Comparison of ENCODE assay signal across 5 fruit fly cellular contexts in the genomic region with DNA sequence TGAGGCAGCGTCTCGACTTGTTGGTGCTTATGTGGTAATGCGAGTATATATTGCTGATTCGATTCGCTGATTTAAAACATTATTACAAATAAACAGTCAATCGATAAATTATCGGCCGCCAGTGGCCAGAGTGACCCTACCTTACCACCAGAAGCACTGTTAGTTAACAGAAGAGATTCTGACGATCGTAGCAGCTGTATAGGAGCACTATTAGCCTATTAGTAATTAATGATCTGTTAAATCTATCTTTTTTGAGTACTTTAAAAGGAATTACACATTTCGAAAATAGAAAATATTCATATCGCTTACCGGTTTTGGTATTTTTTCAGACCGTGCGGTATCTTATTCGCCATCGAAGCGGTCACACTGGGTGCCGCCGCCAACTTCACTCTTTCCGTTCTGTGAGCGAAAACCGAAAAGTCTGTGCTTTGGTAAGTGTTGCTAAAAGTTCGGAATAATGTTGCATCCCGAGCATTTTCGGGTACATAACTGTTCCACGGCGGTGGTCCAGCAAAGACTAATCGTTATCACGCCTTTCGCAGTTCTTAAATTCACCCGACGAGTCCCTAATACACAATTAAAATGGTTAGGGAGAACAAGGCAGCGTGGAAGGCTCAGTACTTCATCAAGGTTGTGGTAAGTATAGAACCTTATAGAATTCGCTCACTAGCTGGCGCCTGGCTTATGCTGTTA.
TF ChIP-seq lines count a peak whose summit lies in the region.

A gene (minus strand): TSS at position 51 of the 693 bp plus-strand sequence.
A gene (plus strand): TSS at position 162 of the 693 bp plus-strand sequence.

- peak; percentile 68 for TF ChIP-seq CTCF in whole organism, embryonic (GFP tag; optimal IDR thresholded peaks at IDR 0.05; lab: Kevin White, UChicago)

TF ChIP-seq in whole organism, adult, 20 proteins besides CTCF, POLR2A, EP300 and RAD21 (continues in another document):
- TF ChIP-seq CG33017 (tag; optimal IDR thresholded peaks at IDR 0.05; lab: Kevin White, UChicago): peak; percentile 76
- TF ChIP-seq CG1620 (GFP tag; optimal IDR thresholded peaks at IDR 0.05; lab: Kevin White, UChicago): peak; percentile 90
- TF ChIP-seq ovo (GFP tag; optimal IDR thresholded peaks at IDR 0.05; lab: Kevin White, UChicago): peak; percentile 89
- peak; percentile 93 for TF ChIP-seq Crg-1 (GFP tag; optimal IDR thresholded peaks at IDR 0.05; lab: Kevin White, UChicago)
- no peak for TF ChIP-seq cnc (optimal IDR thresholded peaks at IDR 0.05; lab: Kevin White, UChicago)
- TF ChIP-seq Mnt (GFP tag; optimal IDR thresholded peaks at IDR 0.05; lab: Kevin White, UChicago): peak; percentile 92
- TF ChIP-seq CG11617 (GFP tag; optimal IDR thresholded peaks at IDR 0.05; lab: Kevin White, UChicago): peak; percentile 92
- TF ChIP-seq Clk (GFP tag; optimal IDR thresholded peaks at IDR 0.05; lab: Kevin White, UChicago): peak; percentile 73
- TF ChIP-seq Hr96 (GFP tag; optimal IDR thresholded peaks at IDR 0.05; lab: Kevin White, UChicago): peak; percentile 92
- TF ChIP-seq CG7045 (GFP tag; optimal IDR thresholded peaks at IDR 0.05; lab: Kevin White, UChicago): peak; percentile 93
- TF ChIP-seq CG7101 (tag; optimal IDR thresholded peaks at IDR 0.05; lab: Kevin White, UChicago): peak; percentile 91
- peak; percentile 87 for TF ChIP-seq CG12768 (GFP tag; optimal IDR thresholded peaks at IDR 0.05; lab: Kevin White, UChicago)
- peak; percentile 75 for TF ChIP-seq tj (GFP tag; optimal IDR thresholded peaks at IDR 0.05; lab: Kevin White, UChicago)
- TF ChIP-seq cic (GFP tag; optimal IDR thresholded peaks at IDR 0.05; lab: Kevin White, UChicago): peak; percentile 59
- peak; percentile 74 for TF ChIP-seq CG14711 (tag; optimal IDR thresholded peaks at IDR 0.05; lab: Kevin White, UChicago)
- TF ChIP-seq pad (GFP tag; optimal IDR thresholded peaks at IDR 0.05; lab: Kevin White, UChicago): peak; percentile 81

TF ChIP-seq in whole organism, embryonic, 481 proteins besides CTCF, POLR2A, EP300 and RAD21 (continues in another document):
- peak; percentile 71 for TF ChIP-seq Hr3 (GFP tag; optimal IDR thresholded peaks at IDR 0.05; lab: Kevin White, UChicago)
- TF ChIP-seq amos (GFP tag; IDR thresholded peaks at IDR 0.05; lab: Robert Waterston, UW; ENCODE audit: partially characterized antibody): peak; percentile 42; the same call in 1 of the 2 replicates
- TF ChIP-seq Drgx (GFP tag; IDR thresholded peaks at IDR 0.05; lab: Robert Waterston, UW): 0 out of 2 replicates have a peak, but pooled peaks have one; percentile 19
- TF ChIP-seq CG17829 (tag; optimal IDR thresholded peaks at IDR 0.05; lab: Kevin White, UChicago): peak; percentile 87
- TF ChIP-seq CG17361 (GFP tag; IDR thresholded peaks at IDR 0.05; lab: Robert Waterston, UW): peak; percentile 92
- peak; percentile 81 for TF ChIP-seq twi (tag; optimal IDR thresholded peaks at IDR 0.05; lab: Kevin White, UChicago)
- TF ChIP-seq sna (GFP tag; IDR thresholded peaks at IDR 0.05; lab: Robert Waterston, UW; ENCODE audit: partially characterized antibody): peak; percentile 65; the same call in 1 of the 2 replicates
- TF ChIP-seq Rx (GFP tag; IDR thresholded peaks at IDR 0.05; lab: Robert Waterston, UW): peak; percentile 87
- TF ChIP-seq lmd (GFP tag; IDR thresholded peaks at IDR 0.05; lab: Robert Waterston, UW): peak; percentile 70
- peak; percentile 71 for TF ChIP-seq tup (GFP tag; optimal IDR thresholded peaks at IDR 0.05; lab: Kevin White, UChicago)
- peak; percentile 66 for TF ChIP-seq CG16813 (GFP tag; IDR thresholded peaks at IDR 0.05; lab: Robert Waterston, UW; ENCODE audit: partially characterized antibody)
- TF ChIP-seq Nf-YC (tag; optimal IDR thresholded peaks at IDR 0.05; lab: Kevin White, UChicago): peak; percentile 77
- peak in 1 of 3 experiments; percentile 73 for TF ChIP-seq lola (GFP tag; optimal IDR thresholded peaks at IDR 0.05; lab: Kevin White, UChicago)
- peak; percentile 69 for TF ChIP-seq MBD-R2 (GFP tag; IDR thresholded peaks at IDR 0.05; lab: Robert Waterston, UW)
- TF ChIP-seq chif (GFP tag; optimal IDR thresholded peaks at IDR 0.05; lab: Kevin White, UChicago): peak; percentile 76 to 91

TF ChIP-seq in whole organism, prepupa, 60 proteins besides CTCF, POLR2A, EP300 and RAD21 (continues in another document):
- TF ChIP-seq Sox102F (GFP tag; optimal IDR thresholded peaks at IDR 0.05; lab: Kevin White, UChicago): peak; percentile 86
- peak; percentile 85 for TF ChIP-seq CG31627 (GFP tag; optimal IDR thresholded peaks at IDR 0.05; lab: Kevin White, UChicago)
- TF ChIP-seq acj6 (GFP tag; optimal IDR thresholded peaks at IDR 0.05; lab: Kevin White, UChicago): peak; percentile 77
- no peak for TF ChIP-seq CG4318 (GFP tag; optimal IDR thresholded peaks at IDR 0.05; lab: Kevin White, UChicago)
- peak; percentile 54 for TF ChIP-seq dsx (GFP tag; optimal IDR thresholded peaks at IDR 0.05; lab: Kevin White, UChicago; ENCODE audit: poor library complexity, severe bottlenecking)
- TF ChIP-seq CG15336 (GFP tag; IDR thresholded peaks at IDR 0.05; lab: Robert Waterston, UW): peak; percentile 38; the same call in 1 of the 2 replicates
- peak; percentile 43 for TF ChIP-seq Ets96B (tag; optimal IDR thresholded peaks at IDR 0.05; lab: Kevin White, UChicago)
- peak; percentile 72 for TF ChIP-seq CG6808 (GFP tag; optimal IDR thresholded peaks at IDR 0.05; lab: Kevin White, UChicago)
- peak; percentile 88 for TF ChIP-seq cyc (GFP tag; optimal IDR thresholded peaks at IDR 0.05; lab: Kevin White, UChicago)
- peak; percentile 81 for TF ChIP-seq Sox14 (GFP tag; optimal IDR thresholded peaks at IDR 0.05; lab: Kevin White, UChicago)
- peak; percentile 77 for TF ChIP-seq CG16779 (tag; optimal IDR thresholded peaks at IDR 0.05; lab: Kevin White, UChicago)
- TF ChIP-seq Gug (GFP tag; IDR thresholded peaks at IDR 0.05; lab: Robert Waterston, UW): no peak
- TF ChIP-seq Eip78C (GFP tag; lab: Kevin White, UChicago): peak; percentile 95
- peak; percentile 73 for TF ChIP-seq CG8632 (GFP tag; optimal IDR thresholded peaks at IDR 0.05; lab: Kevin White, UChicago)
- TF ChIP-seq pdm3 (GFP tag; optimal IDR thresholded peaks at IDR 0.05; lab: Kevin White, UChicago): peak; percentile 85
- peak; percentile 86 for TF ChIP-seq Hr39 (GFP tag; optimal IDR thresholded peaks at IDR 0.05; lab: Kevin White, UChicago)
- TF ChIP-seq Eip93F (GFP tag; optimal IDR thresholded peaks at IDR 0.05; lab: Kevin White, UChicago): no peak

TF ChIP-seq in whole organism, pupa, 21 proteins besides CTCF, POLR2A, EP300 and RAD21 (continues in another document):
- TF ChIP-seq CG15710 (tag; optimal IDR thresholded peaks at IDR 0.05; lab: Kevin White, UChicago) (peak; percentile 71), CG8301 (tag; optimal IDR thresholded peaks at IDR 0.05; lab: Kevin White, UChicago) (peak; percentile 35), CG32121 (GFP tag; IDR thresholded peaks at IDR 0.05; lab: Robert Waterston, UW) (peak; percentile 35; the same call in 1 of the 2 replicates), Pif1B (GFP tag; optimal IDR thresholded peaks at IDR 0.05; lab: Kevin White, UChicago) (peak; percentile 70), CG9948 (tag; optimal IDR thresholded peaks at IDR 0.05; lab: Kevin White, UChicago) (peak; percentile 27), CG4496 (GFP tag; IDR thresholded peaks at IDR 0.05; lab: Robert Waterston, UW) (peak; percentile 89), CG34367 (tag; optimal IDR thresholded peaks at IDR 0.05; lab: Kevin White, UChicago) (peak; percentile 79), CG10348 (GFP tag; IDR thresholded peaks at IDR 0.05; lab: Robert Waterston, UW) (no peak), CG17806 (tag; optimal IDR thresholded peaks at IDR 0.05; lab: Kevin White, UChicago) (peak; percentile 41), rn (GFP tag; IDR thresholded peaks at IDR 0.05; lab: Robert Waterston, UW) (peak; percentile 60), Snoo (tag; optimal IDR thresholded peaks at IDR 0.05; lab: Kevin White, UChicago) (peak; percentile 94), D1 (tag; optimal IDR thresholded peaks at IDR 0.05; lab: Kevin White, UChicago) (no peak), fd96Ca (GFP tag; IDR thresholded peaks at IDR 0.05; lab: Robert Waterston, UW) (0 out of 3 replicates have a peak, but pooled peaks have one; percentile 35), CG8159 (tag; optimal IDR thresholded peaks at IDR 0.05; lab: Kevin White, UChicago) (peak; percentile 54), gl (tag; optimal IDR thresholded peaks at IDR 0.05; lab: Kevin White, UChicago) (peak; percentile 69), CG13204 (GFP tag; optimal IDR thresholded peaks at IDR 0.05; lab: Kevin White, UChicago) (peak; percentile 63), Ets98B (GFP tag; IDR thresholded peaks at IDR 0.05; lab: Robert Waterston, UW) (peak; percentile 49), CG12605 (GFP tag; IDR thresholded peaks at IDR 0.05; lab: Robert Waterston, UW) (no peak)

TF ChIP-seq in whole organism, wandering third instar larva, 38 proteins besides CTCF, POLR2A, EP300 and RAD21 (continues in another document):
- TF ChIP-seq Abd-B (GFP tag; optimal IDR thresholded peaks at IDR 0.05; lab: Kevin White, UChicago) (no peak), woc (GFP tag; optimal IDR thresholded peaks at IDR 0.05; lab: Kevin White, UChicago) (peak; percentile 38), lola (GFP tag; optimal IDR thresholded peaks at IDR 0.05; lab: Kevin White, UChicago) (no peak), pan (optimal IDR thresholded peaks at IDR 0.05; lab: Kevin White, UChicago) (no peak), jim (GFP tag; optimal IDR thresholded peaks at IDR 0.05; lab: Kevin White, UChicago) (no peak), Jra (GFP tag; optimal IDR thresholded peaks at IDR 0.05; lab: Kevin White, UChicago) (peak; percentile 73), dl (GFP tag; optimal IDR thresholded peaks at IDR 0.05; lab: Kevin White, UChicago; ENCODE audit: insufficient read depth in 1 of 2, partially characterized antibody in 2 of 2) (no peak), Dif (GFP tag; optimal IDR thresholded peaks at IDR 0.05; lab: Kevin White, UChicago; ENCODE audit: partially characterized antibody) (no peak), HLH106 (tag; optimal IDR thresholded peaks at IDR 0.05; lab: Kevin White, UChicago) (peak; percentile 83), CG32264 (GFP tag; optimal IDR thresholded peaks at IDR 0.05; lab: Kevin White, UChicago) (peak; percentile 80), Dfd (GFP tag; optimal IDR thresholded peaks at IDR 0.05; lab: Kevin White, UChicago) (no peak), fru (GFP tag; optimal IDR thresholded peaks at IDR 0.05; lab: Kevin White, UChicago) (peak; percentile 87), usp (GFP tag; optimal IDR thresholded peaks at IDR 0.05; lab: Kevin White, UChicago) (no peak), Rel (GFP tag; optimal IDR thresholded peaks at IDR 0.05; lab: Kevin White, UChicago) (no peak), Rel (tag; optimal IDR thresholded peaks at IDR 0.05; lab: Kevin White, UChicago) (peak; percentile 58), Hr78 (GFP tag; optimal IDR thresholded peaks at IDR 0.05; lab: Kevin White, UChicago) (no peak), psq (GFP tag; optimal IDR thresholded peaks at IDR 0.05; lab: Kevin White, UChicago) (peak; percentile 66), ey (GFP tag; optimal IDR thresholded peaks at IDR 0.05; lab: Kevin White, UChicago) (peak; percentile 68), OdsH (GFP tag; optimal IDR thresholded peaks at IDR 0.05; lab: Kevin White, UChicago) (peak; percentile 82), rgr (GFP tag; optimal IDR thresholded peaks at IDR 0.05; lab: Kevin White, UChicago) (peak; percentile 92)
